Worm (Caenorhabditis elegans): ENCODE measurements around the gene rpl-42.

The rpl-42 gene

DNA sequence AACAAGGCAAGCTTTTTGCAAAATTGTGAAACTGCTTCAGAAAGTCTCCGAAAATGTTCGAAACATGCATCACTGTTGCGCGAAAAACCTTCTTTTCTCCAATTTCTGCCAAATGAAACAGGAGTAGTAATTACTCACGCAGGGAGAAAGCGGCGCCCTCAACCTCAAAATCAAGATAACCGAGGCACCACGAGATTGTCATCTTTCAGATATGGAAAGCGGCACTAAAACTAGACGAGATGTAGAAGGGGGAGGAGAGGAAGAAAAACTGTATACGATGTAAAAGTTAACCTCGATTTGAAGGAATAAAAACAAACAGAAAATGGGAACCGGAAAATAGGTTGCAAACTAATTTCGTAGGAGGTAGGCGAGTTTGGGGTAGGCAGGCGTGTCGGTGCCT is 16.0 kb upstream of the rpl-42 start:
- TF ChIP-seq F23B12.7 (tag; optimal IDR thresholded peaks at IDR 0.05; ENCODE audit: insufficient read depth), result no peak
- TF ChIP-seq hmg-20 (GFP tag; IDR thresholded peaks at IDR 0.05), result no peak
- no peak for TF ChIP-seq B0019.2 (GFP tag; conservative IDR thresholded peaks at IDR 0.05)
- TF ChIP-seq snpc-1.1 (tag; optimal IDR thresholded peaks at IDR 0.05; ENCODE audit: insufficient read depth), result no peak
- no peak for TF ChIP-seq egrh-3 (GFP tag; IDR thresholded peaks at IDR 0.05)
- no peak for TF ChIP-seq F39B2.1 (GFP tag; IDR thresholded peaks at IDR 0.05)
- no peak for TF ChIP-seq sea-2 (GFP tag; IDR thresholded peaks at IDR 0.05)
- no peak for TF ChIP-seq dox-1 (GFP tag; IDR thresholded peaks at IDR 0.05)
- TF ChIP-seq atf-7 (tag; optimal IDR thresholded peaks at IDR 0.05), result no peak
- no peak for TF ChIP-seq fkh-3 (tag; optimal IDR thresholded peaks at IDR 0.05)
- no peak for TF ChIP-seq him-1 (tag; optimal IDR thresholded peaks at IDR 0.05)

DNA sequence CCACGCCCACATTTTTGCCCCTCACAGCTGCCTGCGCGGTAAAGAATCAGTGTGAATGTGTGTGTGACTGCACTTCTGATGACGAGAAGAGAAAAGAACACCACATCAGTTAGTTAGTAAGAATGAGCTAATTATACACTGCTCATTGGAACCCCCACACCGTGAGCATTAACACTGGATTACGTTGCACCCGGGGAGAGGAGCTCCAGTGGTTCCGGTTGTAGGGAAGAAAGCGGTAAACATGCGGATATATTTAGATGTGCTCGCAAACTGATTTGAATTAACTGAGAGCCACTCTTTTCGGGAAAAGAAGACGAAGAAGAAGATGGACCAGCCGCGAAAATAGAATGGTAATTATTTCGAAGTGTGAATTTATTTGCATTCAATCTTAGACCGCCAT is 5.7 kb upstream of the rpl-42 start:
- TF ChIP-seq zim-3 (tag; optimal IDR thresholded peaks at IDR 0.05) (no peak), somi-1 (GFP tag; optimal IDR thresholded peaks at IDR 0.05) (no peak), ceh-91 (GFP tag; IDR thresholded peaks at IDR 0.05) (no peak), hlh-12 (tag; optimal IDR thresholded peaks at IDR 0.05) (no peak), mes-4 (tag; optimal IDR thresholded peaks at IDR 0.05) (no peak), F55B11.4 (tag; optimal IDR thresholded peaks at IDR 0.05; ENCODE audit: borderline replicate concordance, insufficient read depth) (no peak), repo-1 (tag; optimal IDR thresholded peaks at IDR 0.05) (no peak), nhr-120 (GFP tag; IDR thresholded peaks at IDR 0.05) (no peak), fkh-3 (tag; optimal IDR thresholded peaks at IDR 0.05) (no peak), tbp1 (GFP tag; optimal IDR thresholded peaks at IDR 0.05) (no peak), ceh-40 (GFP tag; IDR thresholded peaks at IDR 0.05) (no peak), dox-1 (GFP tag; IDR thresholded peaks at IDR 0.05) (no peak), snpc-1.1 (tag; optimal IDR thresholded peaks at IDR 0.05; ENCODE audit: insufficient read depth) (no peak), xnd-1 (tag; optimal IDR thresholded peaks at IDR 0.05) (no peak), F57A8.1 (GFP tag; optimal IDR thresholded peaks at IDR 0.05) (no peak), F57C9.4 (tag; optimal IDR thresholded peaks at IDR 0.05) (no peak), ZK185.1 (tag; optimal IDR thresholded peaks at IDR 0.05; ENCODE audit: poor library complexity, severe bottlenecking) (no peak)

DNA sequence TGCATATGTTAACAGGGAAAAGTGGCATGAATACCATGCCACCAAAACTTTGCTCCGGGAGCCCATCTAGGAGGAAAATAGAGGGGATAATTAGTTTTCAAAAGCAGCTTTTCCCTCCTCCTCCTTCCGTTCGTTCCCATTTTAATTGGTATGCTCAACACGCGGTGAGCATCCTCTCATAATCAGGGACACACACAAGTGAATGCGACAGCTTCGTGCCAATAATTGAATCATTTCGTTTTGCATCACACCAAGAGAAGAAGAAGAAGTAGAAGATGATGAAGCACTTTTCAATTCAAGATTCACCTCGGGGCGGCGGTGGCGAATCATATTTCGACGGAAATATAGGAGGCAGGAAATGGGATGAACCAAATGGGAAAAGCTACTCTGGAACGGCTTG is 4.4 kb upstream of the rpl-42 start:
- TF ChIP-seq sea-2 (GFP tag; IDR thresholded peaks at IDR 0.05), result no peak
- TF ChIP-seq cebp-2 (GFP tag; IDR thresholded peaks at IDR 0.05), result no peak
- no peak for TF ChIP-seq egl-18 (GFP tag; IDR thresholded peaks at IDR 0.05)
- no peak for TF ChIP-seq nhr-120 (GFP tag; IDR thresholded peaks at IDR 0.05)
- no peak for TF ChIP-seq snpc-4 (GFP tag; optimal IDR thresholded peaks at IDR 0.05)
- no peak for TF ChIP-seq snpc-4 (tag; optimal IDR thresholded peaks at IDR 0.05)
- TF ChIP-seq Y95B8A.8 (GFP tag; IDR thresholded peaks at IDR 0.05), result no peak
- no peak for TF ChIP-seq attf-3 (GFP tag; conservative IDR thresholded peaks at IDR 0.05)
- no peak for TF ChIP-seq hmg-20 (GFP tag; IDR thresholded peaks at IDR 0.05)
- no peak for TF ChIP-seq nfya-2 (GFP tag; IDR thresholded peaks at IDR 0.05)
- TF ChIP-seq snpc-1.1 (tag; optimal IDR thresholded peaks at IDR 0.05; ENCODE audit: insufficient read depth), result no peak
- TF ChIP-seq ceh-100 (GFP tag; IDR thresholded peaks at IDR 0.05), result no peak
- no peak for TF ChIP-seq hrde-1 (tag; optimal IDR thresholded peaks at IDR 0.05; ENCODE audit: borderline replicate concordance)

DNA sequence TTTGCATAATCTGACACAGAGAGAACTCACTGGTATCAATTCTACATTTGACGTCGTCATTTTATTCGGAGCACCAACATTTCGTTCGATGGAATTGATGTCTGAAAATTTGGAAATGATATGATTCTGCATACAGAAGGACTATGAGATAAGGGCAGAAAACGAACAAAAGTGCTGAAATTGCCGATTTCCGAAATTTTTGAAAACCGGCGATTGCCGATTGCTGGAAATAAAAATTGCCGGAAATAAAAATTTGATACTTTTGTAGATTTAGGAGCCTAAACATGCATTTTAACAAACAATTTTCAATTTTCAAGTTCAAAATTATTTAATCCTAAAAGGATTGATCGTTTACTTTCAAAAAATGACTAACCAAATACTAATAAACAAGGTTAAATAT is 3.2 kb upstream of the rpl-42 start, which contains the start of gene unc-53:
Gene unc-53 (minus strand): TSS at position 101 of the 400 bp plus-strand sequence.
- no peak for TF ChIP-seq B0336.3 (GFP tag; IDR thresholded peaks at IDR 0.05)

Data from whole organism, young adult.